Fruit fly (Drosophila melanogaster) whole organism, embryonic: ENCODE results near the gene Mdh2.

Experiments
- Atf3 ChIP-seq: fragments of 200-800 bp; sonication (Bioruptor generic); optimal IDR thresholded peaks from 3 replicates; lab custom pipeline; 2016; ENCODE audit warnings: missing biosample characterization, missing genetic modification characterization
- B-H1 ChIP-seq: fragments of 200-800 bp; sonication (Bioruptor generic); IDR thresholded peaks from 3 replicates; pipeline ENCODE4 v1.3.6; 2022; ENCODE audit warnings: missing biosample characterization, missing genetic modification characterization
- B-H2 ChIP-seq: fragments of 200-800 bp; sonication (Bioruptor generic); optimal IDR thresholded peaks from 2 replicates; lab custom pipeline; 2018; ENCODE audit warnings: missing biosample characterization, mild to moderate bottlenecking, missing genetic modification characterization
- C15 ChIP-seq: fragments of 200-800 bp; sonication (Bioruptor generic); IDR thresholded peaks from 3 replicates; pipeline ENCODE4 v1.3.6; 2022; ENCODE audit warnings: missing biosample characterization, missing genetic modification characterization
- CG10431 ChIP-seq: fragments of 200-800 bp; sonication (Bioruptor generic); optimal IDR thresholded peaks from 3 replicates; lab custom pipeline; 2018; ENCODE audit warnings: missing biosample characterization, mild to moderate bottlenecking, missing genetic modification characterization
- CG10565 ChIP-seq: fragments of 200-800 bp; sonication (Bioruptor generic); optimal IDR thresholded peaks from 3 replicates; lab custom pipeline; 2016; ENCODE audit warnings: missing biosample characterization, mild to moderate bottlenecking, missing genetic modification characterization
- CG10654 ChIP-seq: fragments of 200-800 bp; sonication (Bioruptor generic); optimal IDR thresholded peaks from 2 replicates; lab custom pipeline; 2016; ENCODE audit warnings: missing biosample characterization, missing genetic modification characterization
- CG12659 ChIP-seq: fragments of 200-800 bp; sonication (Bioruptor generic); optimal IDR thresholded peaks from 3 replicates; lab custom pipeline; 2017; ENCODE audit warnings: mild to moderate bottlenecking, missing biosample characterization, missing genetic modification reagents, missing genetic modification characterization
- CG12942 ChIP-seq: fragments of 200-800 bp; sonication (Bioruptor generic); optimal IDR thresholded peaks from 3 replicates; lab custom pipeline; 2016; ENCODE audit warnings: missing biosample characterization, missing genetic modification characterization
- CG14965 ChIP-seq: fragments of 200-800 bp; sonication (Bioruptor generic); optimal IDR thresholded peaks from 2 replicates; lab custom pipeline; 2016; ENCODE audit warnings: missing biosample characterization, missing genetic modification characterization, borderline replicate concordance
- CG15011 ChIP-seq: fragments of 200-800 bp; sonication (Bioruptor generic); optimal IDR thresholded peaks from 3 replicates; lab custom pipeline; 2018; ENCODE audit warnings: missing biosample characterization, mild to moderate bottlenecking, missing genetic modification characterization
- CG15269 ChIP-seq: fragments of 200-800 bp; sonication (Bioruptor generic); optimal IDR thresholded peaks from 2 replicates; lab custom pipeline; 2018; ENCODE audit warnings: missing biosample characterization, mild to moderate bottlenecking, missing genetic modification characterization, moderate library complexity
- CG1603 ChIP-seq: fragments of 200-800 bp; sonication (Bioruptor generic); optimal IDR thresholded peaks from 2 replicates; lab custom pipeline; 2019; ENCODE audit warnings: missing biosample characterization, mild to moderate bottlenecking, missing genetic modification characterization, moderate library complexity
- CG17359 ChIP-seq: fragments of 200-800 bp; sonication (Bioruptor generic); optimal IDR thresholded peaks from 3 replicates; lab custom pipeline; 2018; ENCODE audit warnings: missing biosample characterization, mild to moderate bottlenecking, missing genetic modification characterization, moderate library complexity
- CG17568 ChIP-seq: fragments of 200-800 bp; sonication (Bioruptor generic); optimal IDR thresholded peaks from 2 replicates; lab custom pipeline; 2018; ENCODE audit warnings: missing biosample characterization, mild to moderate bottlenecking, missing genetic modification characterization, moderate library complexity
- CG17612 ChIP-seq: fragments of 200-800 bp; sonication (Bioruptor generic); IDR thresholded peaks from 2 replicates; pipeline ENCODE4 v1.3.6; 2022; ENCODE audit warnings: missing biosample characterization, missing genetic modification characterization
- CG18011 ChIP-seq: fragments of 200-800 bp; sonication (Bioruptor generic); optimal IDR thresholded peaks from 2 replicates; lab custom pipeline; 2017; ENCODE audit warnings: missing biosample characterization, missing genetic modification characterization, mild to moderate bottlenecking, moderate library complexity, missing genotype
- CG31365 ChIP-seq: fragments of 200-800 bp; sonication (Bioruptor generic); optimal IDR thresholded peaks from 2 replicates; lab custom pipeline; 2018; ENCODE audit warnings: missing biosample characterization, mild to moderate bottlenecking, missing genetic modification characterization
- CG32767 ChIP-seq: fragments of 200-800 bp; sonication (Bioruptor generic); IDR thresholded peaks from 2 replicates; pipeline ENCODE4 v1.3.6; 2022; ENCODE audit warnings: missing biosample characterization, missing genetic modification characterization
- CG33213 ChIP-seq: fragments of 200-800 bp; sonication (Bioruptor generic); optimal IDR thresholded peaks from 3 replicates; lab custom pipeline; 2016; ENCODE audit warnings: missing biosample characterization, missing genetic modification characterization
- CG4617 ChIP-seq: fragments of 200-800 bp; sonication (Bioruptor generic); optimal IDR thresholded peaks from 3 replicates; lab custom pipeline; 2016; ENCODE audit warnings: missing biosample characterization, missing genetic modification characterization, borderline replicate concordance
- CG5245 ChIP-seq: fragments of 200-800 bp; sonication (Bioruptor generic); optimal IDR thresholded peaks from 3 replicates; lab custom pipeline; 2016; ENCODE audit warnings: missing biosample characterization, missing genetic modification characterization
- CG6791 ChIP-seq: fragments of 200-800 bp; sonication (Bioruptor generic); IDR thresholded peaks from 3 replicates; pipeline ENCODE4 v1.3.6; 2022; ENCODE audit warnings: missing biosample characterization, missing genetic modification characterization; ENCODE audit not compliant: partially characterized antibody
- CG6813 ChIP-seq: fragments of 200-800 bp; sonication (Bioruptor generic); optimal IDR thresholded peaks from 2 replicates; lab custom pipeline; 2017; ENCODE audit warnings: missing biosample characterization, missing genetic modification characterization, mild to moderate bottlenecking, moderate library complexity, missing genetic modification reagents
- CG7372 ChIP-seq: fragments of 200-800 bp; sonication (Bioruptor generic); IDR thresholded peaks from 2 replicates; pipeline ENCODE4 v1.3.6; 2022; ENCODE audit warnings: missing biosample characterization, missing genetic modification characterization
- CoRest ChIP-seq: fragments of 200-800 bp; sonication (Bioruptor generic); optimal IDR thresholded peaks from 3 replicates; lab custom pipeline; 2018; ENCODE audit warnings: missing biosample characterization, mild to moderate bottlenecking, missing genetic modification characterization, moderate library complexity
- Dip2 ChIP-seq: fragments of 200-800 bp; sonication (Bioruptor generic); IDR thresholded peaks from 2 replicates; pipeline ENCODE4 v1.3.6; 2022; ENCODE audit warnings: missing biosample characterization, missing genetic modification characterization
- Drgx ChIP-seq: fragments of 200-800 bp; sonication (Bioruptor generic); IDR thresholded peaks from 2 replicates; pipeline ENCODE4 v1.3.6; 2022; ENCODE audit warnings: missing biosample characterization, missing genetic modification characterization
- E2f1 ChIP-seq: fragments of 200-800 bp; sonication (Bioruptor generic); IDR thresholded peaks from 2 replicates; pipeline ENCODE4 v1.3.6; 2022; ENCODE audit warnings: missing biosample characterization, missing genetic modification characterization
- E2f2 ChIP-seq: fragments of 200-800 bp; sonication (Bioruptor generic); IDR thresholded peaks from 2 replicates; pipeline ENCODE4 v1.3.6; 2022; ENCODE audit warnings: missing biosample characterization, missing genetic modification characterization
- Hand ChIP-seq: fragments of 200-800 bp; sonication (Bioruptor generic); optimal IDR thresholded peaks from 2 replicates; lab custom pipeline; 2017; ENCODE audit warnings: mild to moderate bottlenecking, missing biosample characterization, missing genetic modification reagents, missing genetic modification characterization
- NFAT ChIP-seq: fragments of 200-800 bp; sonication (Bioruptor generic); IDR thresholded peaks from 2 replicates; pipeline ENCODE4 v1.3.6; 2022; ENCODE audit warnings: missing biosample characterization, missing genetic modification characterization
- Oaz ChIP-seq: fragments of 200-800 bp; sonication (Bioruptor generic); IDR thresholded peaks from 2 replicates; pipeline ENCODE4 v1.3.6; 2022; ENCODE audit warnings: missing biosample characterization, missing genetic modification characterization
- Oli ChIP-seq: fragments of 200-800 bp; sonication (Bioruptor generic); optimal IDR thresholded peaks from 2 replicates; lab custom pipeline; 2018; ENCODE audit warnings: missing biosample characterization, mild to moderate bottlenecking, missing genetic modification characterization, moderate library complexity
- TFAM ChIP-seq: fragments of 200-800 bp; sonication (Bioruptor generic); optimal IDR thresholded peaks from 2 replicates; lab custom pipeline; 2017; ENCODE audit warnings: missing biosample characterization, missing genetic modification characterization, inconsistent platforms
- Trl ChIP-seq, 3 experiments: fragments of >200 bp in 2 of 3; fragments of 200-800 bp in 1 of 3; sonication (Bioruptor generic) in 1 of 3; optimal IDR thresholded peaks; 2 replicates in 1 of 3; 3 replicates in 2 of 3; lab custom pipeline; 2016 to 2017; ENCODE audit warnings: missing biosample characterization in 1 of 3, missing genetic modification characterization in 1 of 3
- Usf ChIP-seq: fragments of 200-800 bp; sonication (Bioruptor generic); optimal IDR thresholded peaks from 2 replicates; lab custom pipeline; 2017; ENCODE audit warnings: missing genotype, missing biosample characterization, missing genetic modification characterization
- gcm ChIP-seq: fragments of 200-800 bp; sonication (Bioruptor generic); optimal IDR thresholded peaks from 2 replicates; lab custom pipeline; 2019; ENCODE audit warnings: missing biosample characterization, mild to moderate bottlenecking, missing genetic modification characterization, moderate library complexity
- gt ChIP-seq: fragments of 200-800 bp; sonication (Bioruptor generic); IDR thresholded peaks from 2 replicates; pipeline ENCODE4 v1.3.6; 2022; ENCODE audit warnings: missing biosample characterization, missing genetic modification characterization
- her ChIP-seq: fragments of 200-800 bp; sonication (Bioruptor generic); optimal IDR thresholded peaks from 2 replicates; lab custom pipeline; 2016; ENCODE audit warnings: missing biosample characterization, missing genetic modification characterization
- lola ChIP-seq, 3 experiments: fragments of >200 bp in 2 of 3; fragments of 200-800 bp in 1 of 3; sonication (Bioruptor generic) in 1 of 3; optimal IDR thresholded peaks; 2 replicates each; lab custom pipeline; 2017 to 2019; ENCODE audit warnings: missing biosample characterization in 3 of 3, missing genetic modification characterization in 3 of 3, mild to moderate bottlenecking in 1 of 3, moderate library complexity in 1 of 3
- luna ChIP-seq: fragments of 200-800 bp; sonication (Bioruptor generic); optimal IDR thresholded peaks from 2 replicates; lab custom pipeline; 2016; ENCODE audit warnings: missing biosample characterization, missing genetic modification characterization
- nau ChIP-seq: fragments of 200-800 bp; sonication (Bioruptor generic); optimal IDR thresholded peaks from 3 replicates; lab custom pipeline; 2017; ENCODE audit warnings: missing biosample characterization, mild to moderate bottlenecking, missing genetic modification characterization, missing genetic modification reagents
- otp ChIP-seq: fragments of 200-800 bp; sonication (Bioruptor generic); IDR thresholded peaks from 3 replicates; pipeline ENCODE4, ENCODE4 v1.3.6; 2022; ENCODE audit warnings: missing biosample characterization, missing genetic modification characterization
- pan ChIP-seq, 4 experiments: fragments of >200 bp in 3 of 4; fragments of 200-800 bp in 1 of 4; sonication (Bioruptor generic) in 1 of 4; optimal IDR thresholded peaks in 3 of 4; IDR thresholded peaks in 1 of 4; 2 replicates each; pipeline versions ENCODE4 v1.3.6 to Lab custom; 2017 to 2022; ENCODE audit warnings: missing biosample characterization in 2 of 4, missing genetic modification characterization in 2 of 4, mixed read lengths in 1 of 4
- phol ChIP-seq: fragments of 200-800 bp; sonication (Bioruptor generic); optimal IDR thresholded peaks from 3 replicates; lab custom pipeline; 2018; ENCODE audit warnings: missing biosample characterization, mild to moderate bottlenecking, missing genetic modification characterization, moderate library complexity
- run ChIP-seq: fragments of 200-800 bp; sonication (Bioruptor generic); optimal IDR thresholded peaks from 3 replicates; lab custom pipeline; 2018; ENCODE audit warnings: missing biosample characterization, mild to moderate bottlenecking, missing genetic modification characterization
- sens ChIP-seq: fragments of 200-800 bp; sonication (Bioruptor generic); peaks from one replicate; lab custom pipeline; 2016; ENCODE audit warnings: missing biosample characterization, missing genetic modification characterization
- sisA ChIP-seq: fragments of 200-800 bp; sonication (Bioruptor generic); IDR thresholded peaks from 2 replicates; pipeline ENCODE4 v1.3.6; 2022; ENCODE audit warnings: missing biosample characterization, missing genetic modification characterization
- ssp ChIP-seq: fragments of 200-800 bp; sonication (Bioruptor generic); IDR thresholded peaks from 2 replicates; pipeline ENCODE4 v1.3.6; 2022; ENCODE audit warnings: missing biosample characterization, missing genetic modification characterization
- tup ChIP-seq: fragments of 200-800 bp; sonication (Bioruptor generic); optimal IDR thresholded peaks from 2 replicates; lab custom pipeline; 2016; ENCODE audit warnings: missing biosample characterization, mild to moderate bottlenecking, missing genetic modification characterization, moderate library complexity
- vnd ChIP-seq: fragments of 200-800 bp; sonication (Bioruptor generic); IDR thresholded peaks from 3 replicates; pipeline ENCODE4 v1.3.6; 2022; ENCODE audit warnings: missing biosample characterization, missing genetic modification characterization; ENCODE audit not compliant: partially characterized antibody

Gene Mdh2

DNA sequence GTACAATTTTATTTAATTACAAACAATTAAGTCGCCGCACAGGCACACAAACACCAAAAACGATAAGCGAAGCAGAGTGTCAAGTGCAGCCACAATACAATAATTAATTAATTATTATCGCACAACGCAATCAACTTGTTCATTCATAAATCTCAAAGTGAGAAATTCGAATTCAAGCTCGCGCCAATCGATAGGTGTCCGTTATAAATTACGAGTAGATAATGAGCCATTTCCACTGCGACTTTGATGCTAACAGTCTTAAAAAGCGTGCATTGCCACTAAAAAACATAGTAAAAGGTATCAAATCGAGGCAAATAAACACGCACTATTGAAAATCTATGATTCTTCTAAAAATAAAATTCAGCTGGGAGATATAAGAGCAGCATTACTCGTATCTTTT, 4.0 kb downstream of the Mdh2 start (continued):
- TF ChIP-seq luna (GFP tag; lab: Kevin White, UChicago) (no peak), CG32767 (GFP tag; lab: Robert Waterston, UW) (no peak), CG14965 (GFP tag; lab: Kevin White, UChicago) (no peak), vnd (no peak), CG10654 (no peak), sisA (GFP tag; lab: Robert Waterston, UW) (no peak), E2f1 (GFP tag; lab: Robert Waterston, UW) (no peak), B-H1 (no peak), CG15011 (GFP tag; lab: Kevin White, UChicago) (no peak), CG6813 (no peak), gt (no peak), CG5245 (GFP tag; lab: Kevin White, UChicago) (no peak), E2f2 (GFP tag; lab: Robert Waterston, UW) (peak; percentile 51; the same call in 1 of the 2 replicates), pan (optimal IDR thresholded peaks at IDR 0.05; lab: Kevin White, UChicago) (no peak), pan (GFP tag; optimal IDR thresholded peaks at IDR 0.05 in 1 of 2, IDR thresholded peaks at IDR 0.05 in 1 of 2) (no peak), TFAM (no peak), CG6791 (GFP tag; lab: Robert Waterston, UW) (0 out of 3 replicates have a peak, but pooled peaks have one; percentile 27), CG10565 (GFP tag; lab: Kevin White, UChicago) (no peak), CG18011 (GFP tag; lab: Kevin White, UChicago) (no peak), CG12942 (GFP tag; lab: Kevin White, UChicago) (no peak), Oli (tag; lab: Kevin White, UChicago) (no peak), CG7372 (GFP tag; lab: Robert Waterston, UW) (no peak), ssp (GFP tag; lab: Robert Waterston, UW) (peak; percentile 84), otp (GFP tag; lab: Robert Waterston, UW) (no peak), run (tag; lab: Kevin White, UChicago) (no peak), Dip2 (no peak), CG1603 (peak; percentile 26), B-H2 (GFP tag; lab: Kevin White, UChicago) (no peak), CG10431 (GFP tag; lab: Kevin White, UChicago) (no peak), her (GFP tag; lab: Kevin White, UChicago) (no peak), C15 (GFP tag; lab: Robert Waterston, UW) (no peak), Trl (optimal IDR thresholded peaks at IDR 0.05; lab: Kevin White, UChicago) (no peak), Trl (GFP tag; optimal IDR thresholded peaks at IDR 0.05; lab: Kevin White, UChicago) (no peak), CG17568 (GFP tag; lab: Kevin White, UChicago) (no peak), CoRest (tag; lab: Kevin White, UChicago) (no peak), CG17612 (GFP tag; lab: Robert Waterston, UW) (no peak), sens (GFP tag; lab: Kevin White, UChicago) (peak; percentile 45), CG31365 (tag; lab: Kevin White, UChicago) (no peak), CG17359 (tag; lab: Kevin White, UChicago) (no peak), CG4617 (no peak), CG33213 (GFP tag; lab: Kevin White, UChicago) (no peak), Oaz (GFP tag; lab: Robert Waterston, UW) (no peak)

- TF ChIP-seq phol (tag; lab: Kevin White, UChicago) (peak; percentile 70), sens (GFP tag; lab: Kevin White, UChicago) (peak; percentile 16), Atf3 (GFP tag; lab: Kevin White, UChicago) (no peak), CG12659 (GFP tag; lab: Kevin White, UChicago) (no peak), CG15269 (tag; lab: Kevin White, UChicago) (no peak), tup (no peak), Drgx (no peak), Hand (GFP tag; lab: Kevin White, UChicago) (no peak), NFAT (GFP tag; lab: Robert Waterston, UW) (no peak), sisA (GFP tag; lab: Robert Waterston, UW) (no peak), Usf (no peak), gcm (GFP tag; lab: Kevin White, UChicago) (peak; percentile 48), lola (GFP tag; optimal IDR thresholded peaks at IDR 0.05; lab: Kevin White, UChicago) (no peak), nau (no peak)
These were observed 6.0 kb downstream of the Mdh2 start for dm6 chr3R:18232187-18232586.
